Worm (Caenorhabditis elegans) whole organism, young adult: Measurements from ENCODE around the gene nstp-4.

Experiments used
- C06A6.2 ChIP-seq: fragments of 200-800 bp; sonication (Bioruptor generic); conservative IDR thresholded peaks from 2 replicates; pipeline ENCODE4 v1.3.6; 2022; ENCODE audit warnings: missing genetic modification characterization, missing compliant biosample characterization
- madf-10 ChIP-seq: sonication (generic microtip); optimal IDR thresholded peaks from 2 replicates; lab custom pipeline; 2016; ENCODE audit warnings: mild to moderate bottlenecking, missing genetic modification characterization, missing compliant biosample characterization
- nfya-1 ChIP-seq: sonication (generic microtip); optimal IDR thresholded peaks from 2 replicates; lab custom pipeline; 2017; ENCODE audit warnings: antibody characterized with exemption, missing compliant biosample characterization, missing genetic modification characterization, borderline replicate concordance; ENCODE audit not compliant: insufficient read depth
- sea-2 ChIP-seq: fragments of 200-800 bp; sonication (Bioruptor generic); IDR thresholded peaks from 2 replicates; pipeline ENCODE4 v1.3.6; 2022; ENCODE audit warnings: missing genetic modification characterization, missing compliant biosample characterization
- somi-1 ChIP-seq: fragments of 200-800 bp; sonication (Bioruptor generic); optimal IDR thresholded peaks from 2 replicates; lab custom pipeline; 2018; ENCODE audit warnings: mild to moderate bottlenecking, missing genetic modification characterization, missing compliant biosample characterization
- sptf-2 ChIP-seq: fragments of 200-800 bp; sonication (Bioruptor generic); optimal IDR thresholded peaks from 2 replicates; lab custom pipeline; 2018; ENCODE audit warnings: mild to moderate bottlenecking, missing genetic modification characterization, missing compliant biosample characterization
- unc-62 ChIP-seq: fragments of 150-350 bp; optimal IDR thresholded peaks from 2 replicates; lab custom pipeline; 2014; ENCODE audit warnings: missing biosample characterization, missing genetic modification reagents, missing genetic modification characterization

- no peak for TF ChIP-seq unc-62 (GFP tag; lab: Kevin White, UChicago)
- TF ChIP-seq sptf-2 (GFP tag; lab: Kevin White, UChicago): no peak
- TF ChIP-seq somi-1 (GFP tag; lab: Kevin White, UChicago): no peak
- no peak for TF ChIP-seq nfya-1 (tag; lab: Kevin White, UChicago)
- TF ChIP-seq sea-2: no peak
- TF ChIP-seq madf-10: no peak
- TF ChIP-seq C06A6.2: no peak
Observed at ce11 chrII:379935-380334, 8.7 kb upstream of the nstp-4 start, which contains the start of gene C03H5.7.
